8 worm cellular contexts compared by ENCODE assay signal in genomic region chrII:5966637-5967036, ce11.
TF ChIP-seq lines count a peak whose summit lies in the region.

No protein-coding gene starts in this region.

TF ChIP-seq in whole organism, L1 larva, 84 proteins besides CTCF, POLR2A, EP300 and RAD21 (continues in another document):
- TF ChIP-seq nhr-71 (tag; optimal IDR thresholded peaks at IDR 0.05; lab: Kevin White, UChicago) (peak; percentile 64), lin-35 (GFP tag; optimal IDR thresholded peaks at IDR 0.05; lab: Kevin White, UChicago) (peak in 1 of 2 experiments; percentile 5), unc-86 (tag; optimal IDR thresholded peaks at IDR 0.05; lab: Kevin White, UChicago) (peak; percentile 48), swsn-7 (tag; optimal IDR thresholded peaks at IDR 0.05; lab: Kevin White, UChicago) (peak; percentile 30), skn-1 (tag; optimal IDR thresholded peaks at IDR 0.05; lab: Kevin White, UChicago) (peak; percentile 53), fkh-10 (GFP tag; optimal IDR thresholded peaks at IDR 0.05; lab: Kevin White, UChicago) (peak; percentile 13), efl-3 (GFP tag; optimal IDR thresholded peaks at IDR 0.05; lab: Kevin White, UChicago) (no peak), zip-4 (GFP tag; optimal IDR thresholded peaks at IDR 0.05; lab: Kevin White, UChicago) (peak; percentile 74), egl-13 (tag; optimal IDR thresholded peaks at IDR 0.05; lab: Kevin White, UChicago) (peak; percentile 20), irx-1 (tag; optimal IDR thresholded peaks at IDR 0.05; lab: Kevin White, UChicago) (no peak), dsc-1 (tag; optimal IDR thresholded peaks at IDR 0.05; lab: Kevin White, UChicago) (no peak)

TF ChIP-seq in whole organism, L2 larva, 48 proteins besides CTCF, POLR2A, EP300 and RAD21 (continues in another document):
- TF ChIP-seq zag-1 (tag; optimal IDR thresholded peaks at IDR 0.05; lab: Kevin White, UChicago) (peak; percentile 31), ztf-11 (tag; optimal IDR thresholded peaks at IDR 0.05; lab: Kevin White, UChicago) (no peak), ceh-16 (tag; optimal IDR thresholded peaks at IDR 0.05; lab: Kevin White, UChicago) (no peak), aly-2 (tag; optimal IDR thresholded peaks at IDR 0.05; lab: Kevin White, UChicago) (no peak), C34F6.9 (tag; optimal IDR thresholded peaks at IDR 0.05; lab: Kevin White, UChicago) (peak; percentile 39), lsy-2 (tag; optimal IDR thresholded peaks at IDR 0.05; lab: Kevin White, UChicago) (peak in 1 of 2 experiments; percentile 21), unc-55 (GFP tag; optimal IDR thresholded peaks at IDR 0.05; lab: Kevin White, UChicago) (peak; percentile 26), sma-9 (GFP tag; optimal IDR thresholded peaks at IDR 0.05; lab: Kevin White, UChicago) (peak; percentile 2), sma-9 (tag; optimal IDR thresholded peaks at IDR 0.05; lab: Kevin White, UChicago) (no peak), snpc-4 (tag; optimal IDR thresholded peaks at IDR 0.05; lab: Kevin White, UChicago) (peak; percentile 23), lin-11 (tag; optimal IDR thresholded peaks at IDR 0.05; lab: Kevin White, UChicago) (peak; percentile 55), nhr-129 (tag; optimal IDR thresholded peaks at IDR 0.05; lab: Kevin White, UChicago) (peak; percentile 32)

TF ChIP-seq in whole organism, L3 larva, 47 proteins besides CTCF, POLR2A, EP300 and RAD21:
- peak; percentile 60 for TF ChIP-seq nfya-1 (tag; optimal IDR thresholded peaks at IDR 0.05; lab: Kevin White, UChicago; ENCODE audit: insufficient read depth)
- TF ChIP-seq egl-5 (tag; optimal IDR thresholded peaks at IDR 0.05; lab: Kevin White, UChicago): peak; percentile 28
- no peak for TF ChIP-seq nhr-11 (tag; optimal IDR thresholded peaks at IDR 0.05; lab: Kevin White, UChicago)
- peak; percentile 7 for TF ChIP-seq fkh-10 (GFP tag; optimal IDR thresholded peaks at IDR 0.05; lab: Kevin White, UChicago)
- no peak for TF ChIP-seq ztf-11 (tag; optimal IDR thresholded peaks at IDR 0.05; lab: Kevin White, UChicago)
- no peak for TF ChIP-seq elt-3 (tag; optimal IDR thresholded peaks at IDR 0.05; lab: Kevin White, UChicago)
- TF ChIP-seq lin-39 (tag; optimal IDR thresholded peaks at IDR 0.05; lab: Kevin White, UChicago): peak; percentile 57
- no peak for TF ChIP-seq nhr-12 (tag; optimal IDR thresholded peaks at IDR 0.05; lab: Kevin White, UChicago)
- peak; percentile 78 for TF ChIP-seq snpc-4 (tag; optimal IDR thresholded peaks at IDR 0.05; lab: Kevin White, UChicago)

TF ChIP-seq in whole organism, L4 larva, 104 proteins besides CTCF, POLR2A, EP300 and RAD21 (continues in another document):
- TF ChIP-seq egl-43 (GFP tag; IDR thresholded peaks at IDR 0.05; lab: Robert Waterston, UW) (no peak), Y75B8A.6 (GFP tag; IDR thresholded peaks at IDR 0.05; lab: Robert Waterston, UW) (no peak), lsy-2 (tag; optimal IDR thresholded peaks at IDR 0.05; lab: Kevin White, UChicago) (peak in 1 of 2 experiments; percentile 44), fkh-10 (GFP tag; optimal IDR thresholded peaks at IDR 0.05; lab: Kevin White, UChicago) (peak; percentile 24), skn-1 (tag; optimal IDR thresholded peaks at IDR 0.05; lab: Kevin White, UChicago) (no peak), egl-27 (tag; optimal IDR thresholded peaks at IDR 0.05; lab: Kevin White, UChicago) (no peak), zfp-3 (GFP tag; conservative IDR thresholded peaks at IDR 0.05; lab: Robert Waterston, UW) (no peak), lin-38 (GFP tag; IDR thresholded peaks at IDR 0.05; lab: Robert Waterston, UW) (no peak), vab-7 (GFP tag; IDR thresholded peaks at IDR 0.05; lab: Robert Waterston, UW) (no peak), lin-29 (GFP tag; IDR thresholded peaks at IDR 0.05; lab: Robert Waterston, UW) (no peak), mes-2 (tag; optimal IDR thresholded peaks at IDR 0.05; lab: Kevin White, UChicago; ENCODE audit: poor library complexity, severe bottlenecking) (no peak), nhr-10 (tag; optimal IDR thresholded peaks at IDR 0.05; lab: Kevin White, UChicago) (no peak), aly-2 (tag; optimal IDR thresholded peaks at IDR 0.05; lab: Kevin White, UChicago) (no peak)

TF ChIP-seq in whole organism, early embryonic, 17 proteins besides CTCF, POLR2A, EP300 and RAD21:
- no peak for TF ChIP-seq B0310.2 (tag; optimal IDR thresholded peaks at IDR 0.05; lab: Kevin White, UChicago)
- no peak for TF ChIP-seq tbx-37 (GFP tag; conservative IDR thresholded peaks at IDR 0.05; lab: Robert Waterston, UW)
- no peak for TF ChIP-seq hnd-1 (tag; optimal IDR thresholded peaks at IDR 0.05; lab: Kevin White, UChicago)
- TF ChIP-seq ets-7 (tag; optimal IDR thresholded peaks at IDR 0.05; lab: Kevin White, UChicago): peak; percentile 2

TF ChIP-seq in whole organism, late embryonic, 69 proteins besides CTCF, POLR2A, EP300 and RAD21:
- peak; percentile 25 for TF ChIP-seq ceh-34 (tag; optimal IDR thresholded peaks at IDR 0.05; lab: Kevin White, UChicago)
- peak; percentile 40 for TF ChIP-seq unc-55 (GFP tag; optimal IDR thresholded peaks at IDR 0.05; lab: Kevin White, UChicago)
- TF ChIP-seq lin-11 (tag; optimal IDR thresholded peaks at IDR 0.05; lab: Kevin White, UChicago): no peak
- TF ChIP-seq ceh-31 (tag; optimal IDR thresholded peaks at IDR 0.05; lab: Kevin White, UChicago): peak; percentile 50
- TF ChIP-seq hlh-6 (tag; optimal IDR thresholded peaks at IDR 0.05; lab: Kevin White, UChicago): no peak
- TF ChIP-seq unc-42 (tag; optimal IDR thresholded peaks at IDR 0.05; lab: Kevin White, UChicago): peak; percentile 18

TF ChIP-seq in whole organism, mixed stage, embryonic, 35 proteins besides CTCF, POLR2A, EP300 and RAD21:
- TF ChIP-seq snpc-4 (tag; optimal IDR thresholded peaks at IDR 0.05; lab: Kevin White, UChicago) (no peak), cnd-1 (tag; optimal IDR thresholded peaks at IDR 0.05; lab: Kevin White, UChicago) (no peak), unc-39 (tag; optimal IDR thresholded peaks at IDR 0.05; lab: Kevin White, UChicago) (no peak), mep-1 (tag; optimal IDR thresholded peaks at IDR 0.05; lab: Kevin White, UChicago) (peak; percentile 27), ceh-39 (tag; optimal IDR thresholded peaks at IDR 0.05; lab: Kevin White, UChicago) (no peak), ces-1 (GFP tag; optimal IDR thresholded peaks at IDR 0.05; lab: Kevin White, UChicago) (peak; percentile 66), nhr-237 (tag; optimal IDR thresholded peaks at IDR 0.05; lab: Kevin White, UChicago) (no peak), drap-1 (GFP tag; optimal IDR thresholded peaks at IDR 0.05; lab: Kevin White, UChicago) (no peak)

TF ChIP-seq in whole organism, young adult, 124 proteins besides CTCF, POLR2A, EP300 and RAD21:
- TF ChIP-seq madf-8 (GFP tag; conservative IDR thresholded peaks at IDR 0.05; lab: Robert Waterston, UW): no peak
- no peak for TF ChIP-seq ets-4 (GFP tag; optimal IDR thresholded peaks at IDR 0.05; lab: Kevin White, UChicago)
- peak; percentile 80 for TF ChIP-seq hmg-1.2 (GFP tag; IDR thresholded peaks at IDR 0.05; lab: Robert Waterston, UW)
- TF ChIP-seq mcd-1 (GFP tag; IDR thresholded peaks at IDR 0.05; lab: Robert Waterston, UW): no peak
- TF ChIP-seq rcor-1 (GFP tag; IDR thresholded peaks at IDR 0.05; lab: Robert Waterston, UW): no peak
- no peak for TF ChIP-seq F57C9.4 (tag; optimal IDR thresholded peaks at IDR 0.05; lab: Kevin White, UChicago)
- TF ChIP-seq nhr-120 (GFP tag; IDR thresholded peaks at IDR 0.05; lab: Robert Waterston, UW): no peak
- TF ChIP-seq attf-3 (GFP tag; conservative IDR thresholded peaks at IDR 0.05; lab: Robert Waterston, UW): no peak
- TF ChIP-seq K12H6.12 (tag; optimal IDR thresholded peaks at IDR 0.05; lab: Kevin White, UChicago): no peak
- no peak for TF ChIP-seq akir-1 (GFP tag; optimal IDR thresholded peaks at IDR 0.05; lab: Kevin White, UChicago)
- TF ChIP-seq ztf-26 (tag; optimal IDR thresholded peaks at IDR 0.05; lab: Kevin White, UChicago): no peak
- TF ChIP-seq D2030.7 (GFP tag; IDR thresholded peaks at IDR 0.05; lab: Robert Waterston, UW): no peak
- TF ChIP-seq cebp-1 (GFP tag; IDR thresholded peaks at IDR 0.05; lab: Robert Waterston, UW): peak; percentile 73
- no peak for TF ChIP-seq cebp-1 (tag; optimal IDR thresholded peaks at IDR 0.05; lab: Kevin White, UChicago)
- no peak for TF ChIP-seq zim-3 (tag; optimal IDR thresholded peaks at IDR 0.05; lab: Kevin White, UChicago)
- no peak for TF ChIP-seq F57A8.1 (GFP tag; optimal IDR thresholded peaks at IDR 0.05; lab: Kevin White, UChicago)
